Worm (Caenorhabditis elegans): ENCODE measurements around the gene F27B3.6.

F27B3.6 gene

ce11 chrIII:6603185-6603584, 24.8 kb upstream of the F27B3.6 start:
- TF ChIP-seq W03F9.2 (tag; optimal IDR thresholded peaks at IDR 0.05) (no peak), dao-5 (tag; optimal IDR thresholded peaks at IDR 0.05) (no peak), him-1 (tag; optimal IDR thresholded peaks at IDR 0.05) (no peak)

ce11 chrIII:6601073-6601472, 22.7 kb upstream of the F27B3.6 start, which contains the start of gene let-765:
Gene let-765 (minus strand): TSS chrIII:6601173.
- no peak for TF ChIP-seq dao-5 (tag; optimal IDR thresholded peaks at IDR 0.05)

DNA sequence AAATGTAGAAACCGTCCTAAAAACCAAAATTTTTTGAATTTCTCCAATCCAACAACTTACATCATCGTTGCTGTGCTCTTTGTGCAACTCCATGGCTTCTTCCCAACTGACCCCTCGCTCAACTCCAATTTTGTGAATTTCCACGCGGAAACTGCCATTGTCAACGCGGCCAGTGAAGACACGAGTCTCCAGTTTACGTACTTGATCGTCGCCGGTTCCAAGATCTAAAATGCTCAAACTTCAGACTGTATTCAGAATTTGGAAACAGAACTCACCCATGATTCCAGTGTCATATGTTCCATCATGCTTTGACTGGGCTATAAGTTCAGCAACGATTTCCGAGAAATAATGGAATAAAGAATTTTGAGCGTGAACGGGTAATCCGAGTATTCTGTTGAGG, 15.7 kb upstream of the F27B3.6 start:
- TF ChIP-seq W03F9.2 (tag; optimal IDR thresholded peaks at IDR 0.05) (no peak), dao-5 (tag; optimal IDR thresholded peaks at IDR 0.05) (no peak), him-1 (tag; optimal IDR thresholded peaks at IDR 0.05) (no peak)

- no peak for TF ChIP-seq W03F9.2 (tag; optimal IDR thresholded peaks at IDR 0.05)
- no peak for TF ChIP-seq dao-5 (tag; optimal IDR thresholded peaks at IDR 0.05)
- TF ChIP-seq him-1 (tag; optimal IDR thresholded peaks at IDR 0.05) = no peak
Measured at ce11 chrIII:6592075-6592474, 13.7 kb upstream of the F27B3.6 start, which contains the start of gene F20H11.1. Gene F20H11.1 (minus strand): TSS chrIII:6592175.

- TF ChIP-seq W03F9.2 (tag; optimal IDR thresholded peaks at IDR 0.05) (no peak), him-1 (tag; optimal IDR thresholded peaks at IDR 0.05) (no peak), dao-5 (tag; optimal IDR thresholded peaks at IDR 0.05) (no peak)
Measured at ce11 chrIII:6589499-6589898, 11.1 kb upstream of the F27B3.6 start.

DNA sequence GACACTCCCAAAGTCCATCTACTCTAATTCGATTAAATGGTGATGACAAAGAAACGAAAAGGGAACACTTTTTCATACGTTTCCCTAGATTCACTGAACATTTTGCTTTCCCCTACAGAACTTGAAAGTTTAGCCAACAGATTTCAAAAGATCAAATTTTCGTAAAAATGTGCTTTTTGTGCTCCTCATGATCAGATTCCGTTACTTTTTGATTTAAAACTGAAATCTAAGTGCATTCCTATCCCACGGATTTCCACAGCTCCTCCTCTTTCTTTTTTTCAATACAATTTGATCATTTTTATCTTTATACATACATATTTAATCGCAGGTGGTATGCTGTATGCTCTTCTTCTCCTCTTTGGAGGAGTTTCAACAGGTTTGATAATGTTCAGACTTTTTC, 9.2 kb upstream of the F27B3.6 start, which contains the start of gene ddo-3:
Gene ddo-3, plus strand, starts transcription at position 301 of the 400 bp plus-strand sequence.
- no peak for TF ChIP-seq him-1 (tag; optimal IDR thresholded peaks at IDR 0.05)
- no peak for TF ChIP-seq dao-5 (tag; optimal IDR thresholded peaks at IDR 0.05)
- TF ChIP-seq W03F9.2 (tag; optimal IDR thresholded peaks at IDR 0.05) = no peak

ce11 chrIII:6581585-6581984, 3.2 kb upstream of the F27B3.6 start, which contains the start of gene acr-21:
Gene acr-21 (plus strand): TSS chrIII:6581885.
- no peak for TF ChIP-seq dao-5 (tag; optimal IDR thresholded peaks at IDR 0.05)
- TF ChIP-seq W03F9.2 (tag; optimal IDR thresholded peaks at IDR 0.05) = no peak
- TF ChIP-seq him-1 (tag; optimal IDR thresholded peaks at IDR 0.05) = no peak

- TF ChIP-seq him-1 (tag; optimal IDR thresholded peaks at IDR 0.05) (no peak), dao-5 (tag; optimal IDR thresholded peaks at IDR 0.05) (no peak), W03F9.2 (tag; optimal IDR thresholded peaks at IDR 0.05) (no peak)
Measured at ce11 chrIII:6579398-6579797, 993 bp upstream of the F27B3.6 start, which contains the start of gene F27B3.8. Gene F27B3.8 (plus strand): TSS chrIII:6579698.

- no peak for TF ChIP-seq W03F9.2 (tag; optimal IDR thresholded peaks at IDR 0.05)
Measured at ce11 chrIII:6577159-6577558, 1.2 kb downstream of the F27B3.6 start.

DNA sequence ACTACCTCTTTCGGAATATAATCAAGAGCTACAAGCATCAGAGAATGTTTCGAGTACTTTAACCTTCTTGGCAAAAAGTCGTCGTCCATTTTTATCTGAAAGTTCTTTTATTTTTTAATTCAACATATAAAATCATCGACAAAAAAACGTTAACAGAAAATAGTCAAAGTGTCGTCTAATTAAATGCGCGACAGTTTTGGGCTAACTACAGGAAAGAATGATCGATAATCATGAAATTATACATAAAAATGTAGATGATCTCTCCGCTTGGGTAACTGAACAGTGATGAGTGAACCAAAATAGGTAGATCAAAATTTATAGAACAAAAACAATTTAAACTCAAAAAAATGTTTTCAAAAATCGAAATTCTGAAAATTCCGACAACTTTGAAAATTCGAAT, 19.9 kb downstream of the F27B3.6 start, which contains the start of gene C09E7.8:
Gene C09E7.8, minus strand, starts transcription at position 101 of the 400 bp plus-strand sequence.
- TF ChIP-seq dao-5 (tag; optimal IDR thresholded peaks at IDR 0.05) (no peak), W03F9.2 (tag; optimal IDR thresholded peaks at IDR 0.05) (no peak), him-1 (tag; optimal IDR thresholded peaks at IDR 0.05) (no peak)

DNA sequence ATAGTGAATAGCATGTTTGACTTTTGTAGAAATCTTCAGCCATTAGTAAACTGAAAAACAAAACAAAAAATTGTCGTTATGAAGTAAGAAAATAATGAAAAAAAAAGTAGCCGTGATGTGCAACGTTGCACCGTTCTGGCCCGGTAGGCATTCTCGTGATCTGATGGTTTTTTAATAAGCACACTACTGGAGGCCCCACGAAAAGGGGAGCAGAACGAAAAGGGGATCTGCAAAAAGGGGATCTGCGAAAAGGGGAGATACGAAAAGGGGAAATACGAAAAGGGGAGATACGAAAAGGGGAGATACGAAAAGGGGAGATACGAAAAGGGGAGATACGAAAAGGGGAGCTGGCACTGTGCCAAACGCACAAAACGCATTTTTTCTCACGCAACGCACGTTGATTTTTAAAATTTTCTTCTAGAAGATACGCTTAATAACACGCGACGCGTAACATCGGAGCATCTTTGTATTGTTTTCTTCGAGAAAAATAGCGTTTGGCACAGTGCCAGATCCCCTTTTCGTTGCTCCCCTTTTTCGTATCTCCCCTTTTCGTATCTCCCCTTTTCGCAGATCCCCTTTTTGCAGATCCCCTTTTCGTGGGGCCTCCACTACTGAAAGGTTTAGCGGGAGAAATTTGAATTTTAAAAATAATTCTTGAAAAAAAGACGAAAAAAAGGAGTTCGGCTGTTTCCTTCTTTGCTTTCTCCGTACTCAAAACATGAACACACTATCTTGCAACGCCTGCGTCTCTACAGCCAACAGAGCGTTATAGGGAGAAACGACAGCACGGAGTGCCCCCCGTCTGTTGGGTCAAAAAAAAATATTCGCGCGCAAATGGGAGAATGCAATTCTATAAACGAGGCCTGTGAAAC, 27.0 kb downstream of the F27B3.6 start, which contains the start of gene C09E7.7:
Gene C09E7.7, minus strand, starts transcription at position 57 of the 872 bp plus-strand sequence.
- TF ChIP-seq him-1 (tag; optimal IDR thresholded peaks at IDR 0.05) = peak; percentile 59

ce11 chrIII:6536945-6537568, 41.3 kb downstream of the F27B3.6 start, which contains the start of gene C09E7.4:
Gene C09E7.4 (minus strand): TSS chrIII:6536995.
- TF ChIP-seq dao-5 (tag; optimal IDR thresholded peaks at IDR 0.05) = no peak
- no peak for TF ChIP-seq him-1 (tag; optimal IDR thresholded peaks at IDR 0.05)
- TF ChIP-seq W03F9.2 (tag; optimal IDR thresholded peaks at IDR 0.05) = no peak

DNA sequence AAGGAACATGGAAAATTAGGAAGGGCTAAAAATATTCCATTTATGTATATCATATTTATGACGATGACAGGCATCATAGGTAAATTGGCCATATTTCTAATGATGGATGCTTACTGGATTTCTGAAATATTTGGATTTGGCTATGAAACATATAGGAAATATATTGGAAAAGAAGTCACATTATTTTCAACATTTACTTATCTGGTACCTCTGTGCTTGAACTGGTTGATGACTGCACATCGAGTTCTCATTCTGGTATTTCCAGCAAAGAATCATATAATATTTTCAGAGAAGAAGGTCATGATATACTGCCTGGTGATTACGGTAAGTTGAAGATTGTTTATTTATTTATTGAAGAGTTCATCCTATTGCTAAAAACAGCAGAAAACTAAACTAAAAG, 45.8 kb downstream of the F27B3.6 start, which contains the start of gene srxa-5:
Gene srxa-5, plus strand, starts transcription at position 301 of the 400 bp plus-strand sequence.
- no peak for TF ChIP-seq him-1 (tag; optimal IDR thresholded peaks at IDR 0.05)
- no peak for TF ChIP-seq W03F9.2 (tag; optimal IDR thresholded peaks at IDR 0.05)
- no peak for TF ChIP-seq dao-5 (tag; optimal IDR thresholded peaks at IDR 0.05)

- TF ChIP-seq W03F9.2 (tag; optimal IDR thresholded peaks at IDR 0.05) = no peak
- no peak for TF ChIP-seq him-1 (tag; optimal IDR thresholded peaks at IDR 0.05)
- no peak for TF ChIP-seq dao-5 (tag; optimal IDR thresholded peaks at IDR 0.05)
Measured at ce11 chrIII:6531099-6531498, 47.3 kb downstream of the F27B3.6 start, which contains the start of gene C09E7.11. Gene C09E7.11 (plus strand): TSS chrIII:6531399.

All from whole organism, L4/young adult.